Fruit fly (Drosophila melanogaster) whole organism, embryonic: ENCODE data around the gene CG5181.

ENCODE experiments used
- CG1529 ChIP-seq: fragments of 200-800 bp; sonication (Bioruptor generic); optimal IDR thresholded peaks from 3 replicates; lab custom pipeline; 2018; ENCODE audit warnings: missing biosample characterization, missing genetic modification characterization
- CG16815 ChIP-seq: fragments of 200-800 bp; sonication (Bioruptor generic); optimal IDR thresholded peaks from 3 replicates; lab custom pipeline; 2017; ENCODE audit warnings: missing biosample characterization, mild to moderate bottlenecking, missing genetic modification characterization
- CG7987 ChIP-seq: fragments of 200-800 bp; sonication (Bioruptor generic); optimal IDR thresholded peaks from 2 replicates; lab custom pipeline; 2018; ENCODE audit warnings: missing biosample characterization, mild to moderate bottlenecking, missing genetic modification characterization, moderate library complexity
- Hr78 ChIP-seq, 2 experiments: fragments of 200-800 bp in 1 of 2; fragments of >200 bp in 1 of 2; sonication (Bioruptor generic) in 1 of 2; optimal IDR thresholded peaks; 2 replicates each; lab custom pipeline; 2017 to 2019; ENCODE audit warnings: missing biosample characterization in 2 of 2, missing genetic modification characterization in 2 of 2, mild to moderate bottlenecking in 1 of 2, moderate library complexity in 1 of 2
- p53 ChIP-seq: fragments of 200-800 bp; sonication (Bioruptor generic); optimal IDR thresholded peaks from 2 replicates; lab custom pipeline; 2016; ENCODE audit warnings: missing biosample characterization, missing genetic modification characterization
- row ChIP-seq: fragments of 200-800 bp; sonication (Bioruptor generic); IDR thresholded peaks from 3 replicates; pipeline ENCODE4 v1.3.6; 2022; ENCODE audit warnings: missing biosample characterization, missing genetic modification characterization

DNA sequence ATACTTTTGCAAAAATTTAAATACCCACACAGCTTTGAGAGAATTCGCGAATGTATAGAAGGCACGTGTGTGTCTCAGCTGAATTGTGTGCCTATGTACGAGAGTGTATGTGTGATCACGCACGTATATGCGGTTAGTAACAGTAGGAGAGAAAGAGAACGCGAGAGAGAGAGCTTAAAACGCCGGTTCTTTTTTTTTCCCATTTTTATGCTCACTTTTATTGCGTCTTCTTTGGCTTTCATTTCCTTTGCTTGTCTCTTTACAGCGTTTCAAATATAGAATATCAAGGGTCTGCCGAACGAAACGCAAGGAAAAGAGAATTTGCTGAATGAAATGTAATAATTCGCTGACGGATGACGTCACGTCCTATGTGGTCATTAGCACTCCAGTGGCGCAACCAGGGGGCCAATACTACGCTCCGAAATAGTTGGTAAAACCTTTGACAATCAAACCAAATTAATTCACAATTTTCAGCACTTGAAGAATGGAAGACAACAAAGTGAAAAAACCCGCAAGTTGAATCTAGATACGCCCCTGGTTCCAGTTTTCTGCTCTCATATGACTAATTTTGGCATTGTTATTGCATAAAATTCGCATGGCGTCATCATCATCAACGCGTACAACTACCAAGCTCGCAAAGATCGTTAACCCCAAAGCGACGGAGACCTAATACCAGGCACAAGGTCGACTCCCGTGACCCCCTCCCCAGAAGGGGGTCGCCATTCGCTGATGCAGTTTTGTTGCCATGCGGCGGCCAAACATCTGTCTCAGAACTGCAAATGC is 15.5 kb upstream of the CG5181 start:
- TF ChIP-seq CG16815, result peak; percentile 51
- no peak for TF ChIP-seq CG1529 (GFP tag; lab: Kevin White, UChicago)
- TF ChIP-seq row, result peak; percentile 68
- no peak for TF ChIP-seq CG7987 (GFP tag; lab: Kevin White, UChicago)
- TF ChIP-seq p53 (GFP tag; lab: Kevin White, UChicago), result no peak
- TF ChIP-seq Hr78 (GFP tag; optimal IDR thresholded peaks at IDR 0.05; lab: Kevin White, UChicago), result peak in 1 of 2 experiments; percentile 31
